Worm (Caenorhabditis elegans): ENCODE measurements around the gene emc-3.

DNA sequence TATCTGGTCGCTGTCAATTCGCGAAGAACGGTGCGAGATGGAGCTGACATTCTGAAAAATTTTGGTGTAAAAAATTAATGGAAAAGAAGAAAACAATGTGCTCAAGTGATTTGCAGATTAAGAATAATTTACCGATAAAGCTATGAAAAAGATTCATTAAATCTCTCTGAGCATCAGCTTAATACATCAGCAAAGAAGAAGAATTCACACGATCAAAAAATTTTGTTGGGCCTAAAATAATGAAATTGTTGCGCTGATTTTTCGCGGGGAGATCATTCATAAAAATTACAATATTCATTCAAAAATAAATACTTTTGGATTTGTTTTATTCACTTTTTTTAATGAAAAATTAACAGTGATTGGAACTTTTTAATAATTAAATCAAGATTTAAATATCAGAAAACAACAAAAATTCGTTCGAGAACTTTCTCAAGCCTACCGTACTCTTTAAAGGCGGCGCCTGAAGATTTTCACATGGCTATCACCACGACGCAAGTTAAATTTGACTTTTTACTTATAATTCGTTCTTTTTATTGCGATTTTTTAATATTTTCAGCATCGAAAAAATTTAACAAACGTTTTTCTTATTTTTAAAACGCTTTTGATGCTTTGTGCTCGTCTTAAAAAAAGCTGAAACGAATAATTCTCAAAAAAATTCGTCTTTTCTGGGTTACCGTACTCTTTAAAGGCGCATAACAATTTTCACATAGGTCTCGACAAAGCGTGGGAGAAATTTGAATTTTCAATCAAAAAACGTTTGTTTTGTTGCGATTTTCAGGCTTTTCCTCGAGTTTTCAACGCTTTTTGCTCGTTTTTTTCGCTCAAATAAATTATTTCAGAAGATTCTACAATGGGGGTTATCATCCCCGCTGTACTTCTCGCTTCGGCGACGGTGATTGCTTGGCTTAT, 19.0 kb upstream of the emc-3 start, which contains the start of the genes memi-2 and cyp-31A5:
- TF ChIP-seq fos-1 (tag; optimal IDR thresholded peaks at IDR 0.05), result no peak
- TF ChIP-seq nhr-43 (tag; optimal IDR thresholded peaks at IDR 0.05; ENCODE audit: poor library complexity, severe bottlenecking), result no peak
- TF ChIP-seq egl-27 (tag; optimal IDR thresholded peaks at IDR 0.05), result no peak
- no peak for TF ChIP-seq nhr-11 (tag; optimal IDR thresholded peaks at IDR 0.05)
- TF ChIP-seq lin-39 (tag; optimal IDR thresholded peaks at IDR 0.05), result no peak
- no peak for TF ChIP-seq unc-62 (GFP tag; optimal IDR thresholded peaks at IDR 0.05)
- no peak for TF ChIP-seq aly-2 (tag; optimal IDR thresholded peaks at IDR 0.05)
- no peak for TF ChIP-seq ZK546.5 (tag; optimal IDR thresholded peaks at IDR 0.05)
- TF ChIP-seq nhr-28 (tag; optimal IDR thresholded peaks at IDR 0.05), result no peak
- no peak for TF ChIP-seq fkh-10 (GFP tag; optimal IDR thresholded peaks at IDR 0.05)
